Fruit fly (Drosophila melanogaster) whole organism, embryonic: Measurements from ENCODE around the gene CG13024.

Source experiments
- Abd-B ChIP-seq: fragments of 200-800 bp; sonication (Bioruptor generic); optimal IDR thresholded peaks from 2 replicates; lab custom pipeline; 2018; ENCODE audit warnings: missing biosample characterization, mild to moderate bottlenecking, missing genetic modification characterization, moderate library complexity
- Atf3 ChIP-seq: fragments of 200-800 bp; sonication (Bioruptor generic); optimal IDR thresholded peaks from 3 replicates; lab custom pipeline; 2016; ENCODE audit warnings: missing biosample characterization, missing genetic modification characterization
- CG11085 ChIP-seq: fragments of 200-800 bp; sonication (Bioruptor generic); IDR thresholded peaks from 2 replicates; pipeline ENCODE4 v1.3.6; 2022; ENCODE audit warnings: missing biosample characterization, missing genetic modification characterization
- CG11398 ChIP-seq: fragments of 200-800 bp; sonication (Bioruptor generic); optimal IDR thresholded peaks from 2 replicates; lab custom pipeline; 2016; ENCODE audit warnings: missing biosample characterization, missing genetic modification characterization
- CG11695 ChIP-seq: fragments of 200-800 bp; sonication (Bioruptor generic); IDR thresholded peaks from 3 replicates; pipeline ENCODE4 v1.3.6; 2022; ENCODE audit warnings: missing biosample characterization, missing genetic modification characterization
- CG12071 ChIP-seq: fragments of 200-800 bp; sonication (Bioruptor generic); optimal IDR thresholded peaks from 3 replicates; lab custom pipeline; 2018; ENCODE audit warnings: missing biosample characterization, mild to moderate bottlenecking, missing genetic modification characterization
- CG12391 ChIP-seq: fragments of 200-800 bp; sonication (Bioruptor generic); optimal IDR thresholded peaks from 3 replicates; lab custom pipeline; 2018; ENCODE audit warnings: missing biosample characterization, mild to moderate bottlenecking, missing genetic modification characterization, moderate library complexity
- CG13624 ChIP-seq: fragments of 200-800 bp; sonication (Bioruptor generic); optimal IDR thresholded peaks from 2 replicates; lab custom pipeline; 2016; ENCODE audit warnings: missing biosample characterization, missing genetic modification characterization
- CG14860 ChIP-seq: fragments of 200-800 bp; sonication (Bioruptor generic); IDR thresholded peaks from 3 replicates; pipeline ENCODE4 v1.3.6; 2022; ENCODE audit warnings: missing biosample characterization, missing genetic modification characterization; ENCODE audit not compliant: partially characterized antibody
- CG17359 ChIP-seq: fragments of 200-800 bp; sonication (Bioruptor generic); optimal IDR thresholded peaks from 3 replicates; lab custom pipeline; 2018; ENCODE audit warnings: missing biosample characterization, mild to moderate bottlenecking, missing genetic modification characterization, moderate library complexity
- CG2712 ChIP-seq: fragments of 200-800 bp; optimal IDR thresholded peaks from 3 replicates; lab custom pipeline; 2019; ENCODE audit warnings: missing biosample characterization, mild to moderate bottlenecking, missing genetic modification characterization, moderate library complexity
- CG2875 ChIP-seq: fragments of 200-800 bp; sonication (Bioruptor generic); optimal IDR thresholded peaks from 2 replicates; lab custom pipeline; 2017; ENCODE audit warnings: missing biosample characterization, mild to moderate bottlenecking, missing genetic modification characterization, missing genetic modification reagents
- CG30431 ChIP-seq: fragments of 200-800 bp; sonication (Bioruptor generic); optimal IDR thresholded peaks from 2 replicates; lab custom pipeline; 2017; ENCODE audit warnings: missing biosample characterization, missing genetic modification characterization
- CG6272 ChIP-seq: fragments of 200-800 bp; sonication (Bioruptor generic); IDR thresholded peaks from 2 replicates; pipeline ENCODE4 v1.3.6; 2022; ENCODE audit warnings: missing biosample characterization, missing genetic modification characterization
- CG6813 ChIP-seq: fragments of 200-800 bp; sonication (Bioruptor generic); optimal IDR thresholded peaks from 2 replicates; lab custom pipeline; 2017; ENCODE audit warnings: missing biosample characterization, missing genetic modification characterization, mild to moderate bottlenecking, moderate library complexity, missing genetic modification reagents
- CG7839 ChIP-seq: fragments of 200-800 bp; sonication (Bioruptor generic); optimal IDR thresholded peaks from 3 replicates; lab custom pipeline; 2018; ENCODE audit warnings: missing biosample characterization, mild to moderate bottlenecking, missing genetic modification characterization, moderate library complexity
- CG8388 ChIP-seq: fragments of 200-800 bp; sonication (Bioruptor generic); optimal IDR thresholded peaks from 2 replicates; lab custom pipeline; 2019; ENCODE audit warnings: missing biosample characterization, mild to moderate bottlenecking, missing genetic modification characterization, moderate library complexity
- CG9727 ChIP-seq: fragments of 200-800 bp; sonication (Bioruptor generic); optimal IDR thresholded peaks from 3 replicates; lab custom pipeline; 2017; ENCODE audit warnings: missing biosample characterization, mild to moderate bottlenecking, missing genetic modification characterization
- CG9817 ChIP-seq: fragments of 200-800 bp; sonication (Bioruptor generic); optimal IDR thresholded peaks from 2 replicates; lab custom pipeline; 2018; ENCODE audit warnings: missing biosample characterization, mild to moderate bottlenecking, missing genetic modification characterization, moderate library complexity
- Doc3 ChIP-seq: fragments of 200-800 bp; sonication (Bioruptor generic); IDR thresholded peaks from 3 replicates; pipeline ENCODE4 v1.3.6; 2022; ENCODE audit warnings: missing biosample characterization, missing genetic modification characterization; ENCODE audit not compliant: partially characterized antibody
- Gug ChIP-seq: fragments of 200-800 bp; sonication (Bioruptor generic); IDR thresholded peaks from 4 replicates; pipeline ENCODE4 v1.3.6; 2022; ENCODE audit warnings: missing biosample characterization, missing genetic modification characterization
- HLH3B ChIP-seq: fragments of 200-800 bp; sonication (Bioruptor generic); IDR thresholded peaks from 2 replicates; pipeline ENCODE4 v1.3.6; 2022; ENCODE audit warnings: missing biosample characterization, missing genetic modification characterization
- NC2β ChIP-seq: fragments of 200-800 bp; sonication (Bioruptor generic); optimal IDR thresholded peaks from 2 replicates; lab custom pipeline; 2016; ENCODE audit warnings: missing biosample characterization, missing genetic modification characterization
- Nf-YC ChIP-seq: fragments of 200-800 bp; optimal IDR thresholded peaks from 3 replicates; lab custom pipeline; 2019; ENCODE audit warnings: missing biosample characterization, mild to moderate bottlenecking, missing genetic modification characterization, moderate library complexity
- bsh ChIP-seq, 2 experiments: fragments of 200-800 bp; sonication (Bioruptor generic); optimal IDR thresholded peaks; 2 replicates each; lab custom pipeline; 2017 to 2018; ENCODE audit warnings: mild to moderate bottlenecking in 2 of 2, missing biosample characterization in 2 of 2, missing genetic modification characterization in 2 of 2, moderate library complexity in 1 of 2
- caup ChIP-seq: fragments of 200-800 bp; sonication (Bioruptor generic); optimal IDR thresholded peaks from 3 replicates; lab custom pipeline; 2017; ENCODE audit warnings: missing biosample characterization, mild to moderate bottlenecking, missing genetic modification characterization, moderate library complexity; ENCODE audit not compliant: severe bottlenecking
- dpn ChIP-seq, 2 experiments: fragments of 200-800 bp; sonication (Bioruptor generic); optimal IDR thresholded peaks; 3 replicates each; lab custom pipeline; 2016; ENCODE audit warnings: missing biosample characterization in 2 of 2, missing genetic modification characterization in 2 of 2
- emc ChIP-seq: fragments of 200-800 bp; sonication (Bioruptor generic); optimal IDR thresholded peaks from 2 replicates; lab custom pipeline; 2016; ENCODE audit warnings: missing biosample characterization, missing genetic modification characterization
- ems ChIP-seq: fragments of 200-800 bp; sonication (Bioruptor generic); optimal IDR thresholded peaks from 3 replicates; lab custom pipeline; 2016; ENCODE audit warnings: missing biosample characterization, missing genetic modification characterization
- eyg ChIP-seq: fragments of 200-800 bp; sonication (Bioruptor generic); optimal IDR thresholded peaks from 3 replicates; lab custom pipeline; 2016; ENCODE audit warnings: missing biosample characterization, missing genetic modification characterization
- gem ChIP-seq: fragments of 200-800 bp; sonication (Bioruptor generic); optimal IDR thresholded peaks from 2 replicates; lab custom pipeline; 2019; ENCODE audit warnings: missing biosample characterization, mild to moderate bottlenecking, missing genetic modification characterization, moderate library complexity
- grau ChIP-seq: fragments of 200-800 bp; optimal IDR thresholded peaks from 3 replicates; lab custom pipeline; 2019; ENCODE audit warnings: missing biosample characterization, mild to moderate bottlenecking, missing genetic modification characterization, moderate library complexity
- hkb ChIP-seq, 2 experiments: fragments of 200-800 bp in 1 of 2; fragments of >200 bp in 1 of 2; sonication (Bioruptor generic) in 1 of 2; IDR thresholded peaks in 1 of 2; optimal IDR thresholded peaks in 1 of 2; 2 replicates each; pipeline versions ENCODE4 v1.3.6 to Lab custom; 2017 to 2022; ENCODE audit warnings: missing biosample characterization in 1 of 2, missing genetic modification characterization in 1 of 2
- hth ChIP-seq: fragments of >200 bp; optimal IDR thresholded peaks from 2 replicates; lab custom pipeline; 2017; ENCODE audit warnings: inconsistent platforms
- insv ChIP-seq, 2 experiments: fragments of 200-800 bp; sonication (Bioruptor generic); optimal IDR thresholded peaks; 3 replicates each; lab custom pipeline; 2016 to 2018; ENCODE audit warnings: missing biosample characterization in 2 of 2, missing genetic modification characterization in 2 of 2
- knrl ChIP-seq: fragments of 200-800 bp; sonication (Bioruptor generic); IDR thresholded peaks from 3 replicates; pipeline ENCODE4 v1.3.6; 2022; ENCODE audit warnings: missing biosample characterization, missing genetic modification characterization; ENCODE audit not compliant: partially characterized antibody
- lbe ChIP-seq: fragments of 200-800 bp; sonication (Bioruptor generic); optimal IDR thresholded peaks from 2 replicates; lab custom pipeline; 2016; ENCODE audit warnings: missing biosample characterization, mild to moderate bottlenecking, missing genetic modification characterization
- prd ChIP-seq, 3 experiments: fragments of >200 bp in 2 of 3; fragments of 200-800 bp in 1 of 3; sonication (Bioruptor generic) in 1 of 3; optimal IDR thresholded peaks in 2 of 3; IDR thresholded peaks in 1 of 3; 2 replicates in 2 of 3; 3 replicates in 1 of 3; pipeline versions ENCODE4 v1.3.6 to Lab custom; 2017 to 2022; ENCODE audit warnings: missing biosample characterization in 1 of 3, missing genetic modification characterization in 1 of 3
- slbo ChIP-seq: fragments of 200-800 bp; sonication (Bioruptor generic); IDR thresholded peaks from 2 replicates; pipeline ENCODE4 v1.3.6; 2022; ENCODE audit warnings: missing biosample characterization, missing genetic modification characterization
- sna ChIP-seq: fragments of 200-800 bp; sonication (Bioruptor generic); IDR thresholded peaks from 2 replicates; pipeline ENCODE4 v1.3.6; 2022; ENCODE audit warnings: missing biosample characterization, missing genetic modification characterization; ENCODE audit not compliant: partially characterized antibody
- tin ChIP-seq: fragments of 200-800 bp; sonication (Bioruptor generic); optimal IDR thresholded peaks from 3 replicates; lab custom pipeline; 2016; ENCODE audit warnings: missing biosample characterization, missing genetic modification characterization
- tio ChIP-seq: fragments of 200-800 bp; sonication (Bioruptor generic); optimal IDR thresholded peaks from 2 replicates; lab custom pipeline; 2017; ENCODE audit warnings: missing biosample characterization, missing genetic modification characterization, inconsistent platforms
- tll ChIP-seq, 2 experiments: fragments of 200-800 bp in 1 of 2; fragments of >200 bp in 1 of 2; sonication (Bioruptor generic) in 1 of 2; optimal IDR thresholded peaks; 2 replicates each; lab custom pipeline; 2017 to 2019; ENCODE audit warnings: missing biosample characterization in 2 of 2, missing genetic modification characterization in 2 of 2, mild to moderate bottlenecking in 1 of 2, moderate library complexity in 1 of 2
- tna ChIP-seq: fragments of 200-800 bp; sonication (Bioruptor generic); IDR thresholded peaks from 2 replicates; pipeline ENCODE4 v1.3.6; 2022; ENCODE audit warnings: missing biosample characterization, missing genetic modification characterization; ENCODE audit not compliant: partially characterized antibody
- zen ChIP-seq: fragments of 200-800 bp; sonication (Bioruptor generic); optimal IDR thresholded peaks from 3 replicates; lab custom pipeline; 2018; ENCODE audit warnings: missing biosample characterization, mild to moderate bottlenecking, missing genetic modification characterization, moderate library complexity
- zfh1 ChIP-seq: fragments of 200-800 bp; sonication (Bioruptor generic); IDR thresholded peaks from 3 replicates; pipeline ENCODE4 v1.3.6; 2022; ENCODE audit warnings: missing biosample characterization, missing genetic modification characterization

CG13024 gene

dm6 chr3L:16768001-16768652 is 60.7 kb downstream of the CG13024 start (continued):
- TF ChIP-seq knrl (GFP tag; lab: Robert Waterston, UW) (0 out of 3 replicates have a peak, but pooled peaks have one; percentile 28), zen (peak; percentile 74), ems (GFP tag; lab: Kevin White, UChicago) (peak; percentile 6), CG13624 (GFP tag; lab: Kevin White, UChicago) (peak; percentile 6), hth (lab: Kevin White, UChicago) (peak; percentile 84), tin (GFP tag; lab: Kevin White, UChicago) (peak; percentile 66), Abd-B (peak; percentile 22), tio (GFP tag; lab: Kevin White, UChicago) (peak; percentile 23), prd (optimal IDR thresholded peaks at IDR 0.05; lab: Kevin White, UChicago) (no peak), prd (GFP tag; IDR thresholded peaks at IDR 0.05; lab: Robert Waterston, UW) (peak; percentile 77), Nf-YC (tag; lab: Kevin White, UChicago) (no peak), CG2712 (tag; lab: Kevin White, UChicago) (peak; percentile 74), CG11398 (GFP tag; lab: Kevin White, UChicago) (no peak), tll (GFP tag; optimal IDR thresholded peaks at IDR 0.05; lab: Kevin White, UChicago) (peak in 1 of 2 experiments; percentile 52), eyg (GFP tag; lab: Kevin White, UChicago) (no peak), bsh (GFP tag; optimal IDR thresholded peaks at IDR 0.05; lab: Kevin White, UChicago) (peak in 1 of 2 experiments; percentile 46), Doc3 (GFP tag; lab: Robert Waterston, UW) (0 out of 3 replicates have a peak, but pooled peaks have one; percentile 14), tna (peak; percentile 24; the same call in 1 of the 2 replicates), Gug (GFP tag; lab: Robert Waterston, UW) (peak; percentile 32; the same call in 1 of the 4 replicates), dpn (GFP tag; optimal IDR thresholded peaks at IDR 0.05; lab: Kevin White, UChicago) (peak; percentile 0 to 34), CG8388 (GFP tag; lab: Kevin White, UChicago) (peak; percentile 53), CG17359 (tag; lab: Kevin White, UChicago) (peak; percentile 55), CG12391 (tag; lab: Kevin White, UChicago) (peak; percentile 45), CG30431 (GFP tag; lab: Kevin White, UChicago) (peak; percentile 15), zfh1 (GFP tag; lab: Robert Waterston, UW) (peak; percentile 63; the same call in 2 of the 3 replicates), emc (GFP tag; lab: Kevin White, UChicago) (no peak), CG2875 (no peak), caup (no peak), CG9727 (GFP tag; lab: Kevin White, UChicago) (peak; percentile 63), Atf3 (GFP tag; lab: Kevin White, UChicago) (peak; percentile 18), CG14860 (GFP tag; lab: Robert Waterston, UW) (peak; percentile 53; the same call in 2 of the 3 replicates), CG9817 (tag; lab: Kevin White, UChicago) (no peak), slbo (peak; percentile 9; the same call in 1 of the 2 replicates), CG11695 (GFP tag; lab: Robert Waterston, UW) (0 out of 3 replicates have a peak, but pooled peaks have one; percentile 18), CG6272 (no peak), CG12071 (GFP tag; lab: Kevin White, UChicago) (no peak), insv (GFP tag; optimal IDR thresholded peaks at IDR 0.05; lab: Kevin White, UChicago) (peak in 1 of 2 experiments; percentile 27), NC2β (GFP tag; lab: Kevin White, UChicago) (peak; percentile 28), CG11085 (GFP tag; lab: Robert Waterston, UW) (no peak), CG6813 (GFP tag; lab: Kevin White, UChicago) (peak; percentile 5), lbe (GFP tag; lab: Kevin White, UChicago) (no peak), hkb (optimal IDR thresholded peaks at IDR 0.05; lab: Kevin White, UChicago) (no peak), hkb (GFP tag; IDR thresholded peaks at IDR 0.05; lab: Robert Waterston, UW) (0 out of 2 replicates have a peak, but pooled peaks have one; percentile 28), HLH3B (GFP tag; lab: Robert Waterston, UW) (peak; percentile 40; the same call in 1 of the 2 replicates), sna (GFP tag; lab: Robert Waterston, UW) (0 out of 2 replicates have a peak, but pooled peaks have one; percentile 24), CG7839 (tag; lab: Kevin White, UChicago) (peak; percentile 42), gem (tag; lab: Kevin White, UChicago) (peak; percentile 68), grau (tag; lab: Kevin White, UChicago) (peak; percentile 28)
